Worm (Caenorhabditis elegans) whole organism, L4/young adult: ENCODE data around the gene F43G6.4.

Source experiments
- W03F9.2 ChIP-seq: fragments of 150-350 bp; optimal IDR thresholded peaks from 2 replicates; lab custom pipeline; 2014; ENCODE audit warnings: missing biosample characterization, missing genetic modification characterization
- dao-5 ChIP-seq: sonication (generic microtip); optimal IDR thresholded peaks from 2 replicates; lab custom pipeline; 2016; ENCODE audit warnings: missing genotype, missing genetic modification characterization, moderate library complexity, missing compliant biosample characterization
- him-1 ChIP-seq: sonication (generic microtip); optimal IDR thresholded peaks from 2 replicates; lab custom pipeline; 2016; ENCODE audit warnings: missing genotype, missing genetic modification reagents, missing genetic modification characterization, missing compliant biosample characterization

Gene F43G6.4

DNA sequence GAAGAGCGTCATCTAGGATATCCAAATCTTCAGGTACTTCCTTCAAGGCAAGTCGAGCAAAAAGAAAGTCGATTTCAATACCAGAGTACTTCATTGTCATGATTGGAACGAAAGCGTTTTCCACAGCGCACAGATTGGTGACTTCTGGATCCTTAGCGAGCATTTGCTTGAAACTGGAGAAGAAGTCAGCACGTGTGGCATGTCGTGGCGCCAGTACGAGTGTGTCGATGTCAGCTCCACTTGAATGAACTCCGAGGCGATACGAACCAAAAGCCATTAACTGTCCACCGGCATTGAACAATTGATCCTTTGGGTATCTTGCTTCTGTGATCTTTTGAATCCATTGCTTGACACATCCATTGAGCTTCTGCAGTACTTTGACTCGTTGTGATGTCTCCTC is 25.5 kb downstream of the F43G6.4 start:
- TF ChIP-seq him-1 (tag; lab: Kevin White, UChicago) (no peak), W03F9.2 (tag; lab: Kevin White, UChicago) (no peak), dao-5 (tag; lab: Kevin White, UChicago) (no peak)

DNA sequence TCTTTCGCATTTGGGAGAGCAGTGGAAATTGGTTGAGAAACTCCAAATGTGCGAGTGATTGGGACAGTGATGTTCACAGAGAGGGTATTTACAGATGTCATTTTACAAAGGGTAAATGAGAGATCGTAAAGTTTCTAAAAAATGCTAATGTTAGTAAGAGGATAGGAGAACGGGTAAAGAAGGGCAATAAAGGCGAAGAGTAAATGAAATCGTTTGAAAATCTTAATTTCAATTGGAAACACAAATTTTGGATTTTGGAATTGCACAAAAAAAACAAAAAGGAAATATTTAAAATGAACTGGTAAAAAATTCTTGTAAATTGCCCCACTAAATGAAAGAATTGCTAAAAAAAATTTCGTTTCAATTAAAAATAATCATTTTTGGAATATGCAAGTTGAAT is 25.9 kb downstream of the F43G6.4 start, which contains the start of gene pap-3:
TSS of gene pap-3 (minus strand) at position 101 of the 400 bp plus-strand sequence.
- no peak for TF ChIP-seq dao-5 (tag; lab: Kevin White, UChicago)
- TF ChIP-seq W03F9.2 (tag; lab: Kevin White, UChicago), result no peak
- no peak for TF ChIP-seq him-1 (tag; lab: Kevin White, UChicago)

DNA sequence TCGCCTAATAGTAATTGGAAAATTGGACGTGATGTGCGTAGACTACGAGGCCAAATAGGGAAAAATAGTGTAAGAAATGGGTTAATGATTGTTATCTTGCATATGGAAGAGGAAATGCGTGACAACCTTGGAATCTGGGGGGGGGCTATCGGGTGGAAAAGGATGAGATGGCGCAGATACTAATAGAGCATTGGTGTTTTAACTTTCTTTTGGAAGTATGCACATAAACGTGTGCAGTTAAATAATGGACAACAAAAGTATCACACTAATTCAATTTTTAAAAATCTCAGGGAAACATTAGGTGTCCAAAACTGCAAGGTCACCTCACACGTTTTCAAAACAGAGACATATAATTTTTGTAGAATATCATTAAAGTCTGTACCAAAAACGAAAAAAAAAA is 29.3 kb downstream of the F43G6.4 start, which contains the start of gene Y6D1A.2:
TSS of gene Y6D1A.2 (minus strand) at position 101 of the 400 bp plus-strand sequence.
- TF ChIP-seq dao-5 (tag; lab: Kevin White, UChicago), result no peak
- no peak for TF ChIP-seq W03F9.2 (tag; lab: Kevin White, UChicago)
- no peak for TF ChIP-seq him-1 (tag; lab: Kevin White, UChicago)

DNA sequence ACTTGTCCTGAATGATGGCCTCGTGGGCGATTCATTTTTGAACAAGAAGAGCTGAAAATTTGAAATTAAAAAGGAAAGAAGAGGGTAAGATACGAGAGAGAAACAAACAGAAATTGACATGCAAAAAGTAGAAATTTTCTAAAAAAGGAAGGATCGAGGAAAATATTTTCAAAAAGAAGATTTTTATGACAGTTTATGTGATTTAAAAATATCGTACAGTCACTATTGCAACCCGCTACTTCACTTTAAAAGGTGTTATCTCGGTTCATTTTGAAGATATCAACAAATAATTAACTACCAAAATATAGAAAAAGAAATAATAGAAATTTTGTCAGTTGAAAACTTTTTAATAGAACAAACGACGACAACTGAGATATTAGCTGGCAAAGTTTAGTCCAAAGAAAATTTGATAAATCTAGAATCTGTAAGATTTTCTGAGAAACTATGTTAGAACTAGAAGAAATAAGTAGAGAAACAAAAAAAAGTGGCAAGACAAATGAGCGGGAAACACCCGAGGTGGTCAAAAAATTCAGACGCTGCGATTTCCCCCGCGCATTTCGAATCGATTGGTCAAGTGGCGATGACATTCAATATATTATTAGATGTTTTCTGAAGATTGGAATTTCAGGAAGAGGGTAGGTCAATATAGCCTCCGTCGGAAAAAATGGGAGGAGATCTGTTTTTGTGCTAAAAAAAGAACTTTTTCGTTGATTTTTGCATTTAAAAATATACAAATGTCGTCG is 33.2 kb downstream of the F43G6.4 start, which contains the start of gene Y6D1A.1:
TSS of gene Y6D1A.1 (minus strand) at position 51 of the 743 bp plus-strand sequence.
- TF ChIP-seq W03F9.2 (tag; lab: Kevin White, UChicago) (no peak), dao-5 (tag; lab: Kevin White, UChicago) (no peak), him-1 (tag; lab: Kevin White, UChicago) (no peak)

DNA sequence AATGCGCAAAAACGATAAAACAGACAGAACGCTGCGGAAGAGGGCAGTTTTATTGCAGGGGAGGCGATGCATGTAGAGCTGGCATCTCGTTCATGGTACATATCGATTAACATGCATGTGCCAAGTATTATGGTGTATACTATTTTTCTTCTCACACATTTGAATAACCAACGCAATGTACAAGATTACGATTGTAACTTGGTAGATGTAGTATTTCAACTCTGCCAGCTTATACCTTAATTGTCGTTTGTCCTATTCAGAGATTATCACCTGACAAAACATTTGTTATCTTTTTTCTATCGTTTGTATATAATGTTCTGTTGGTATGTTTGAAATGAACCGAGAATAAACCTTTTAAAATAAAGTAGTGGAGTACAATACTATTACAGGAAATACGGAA is 39.4 kb downstream of the F43G6.4 start, which contains the start of gene pes-5:
TSS of gene pes-5 (minus strand) at position 101 of the 400 bp plus-strand sequence.
- no peak for TF ChIP-seq dao-5 (tag; lab: Kevin White, UChicago)
- TF ChIP-seq him-1 (tag; lab: Kevin White, UChicago), result no peak
- no peak for TF ChIP-seq W03F9.2 (tag; lab: Kevin White, UChicago)

DNA sequence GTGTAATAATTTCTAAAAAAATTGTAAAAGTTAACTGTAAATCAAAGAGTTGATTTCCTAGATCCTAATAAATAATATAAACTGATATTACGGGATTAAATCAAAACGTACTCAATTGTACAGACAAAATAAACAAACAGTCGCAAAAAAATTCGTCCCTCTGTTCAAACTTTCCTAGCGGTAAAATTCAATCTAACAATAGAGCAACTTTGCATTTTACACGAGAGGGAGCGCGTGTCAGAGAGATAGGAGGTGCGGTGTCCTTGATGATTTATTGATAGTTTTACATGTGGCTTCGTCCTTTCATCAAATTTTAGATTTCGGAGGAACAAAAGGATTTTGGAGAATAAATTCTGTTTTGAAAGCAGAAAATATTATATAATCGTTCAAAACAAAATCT is 40.0 kb downstream of the F43G6.4 start:
- no peak for TF ChIP-seq him-1 (tag; lab: Kevin White, UChicago)
- no peak for TF ChIP-seq W03F9.2 (tag; lab: Kevin White, UChicago)
- no peak for TF ChIP-seq dao-5 (tag; lab: Kevin White, UChicago)

DNA sequence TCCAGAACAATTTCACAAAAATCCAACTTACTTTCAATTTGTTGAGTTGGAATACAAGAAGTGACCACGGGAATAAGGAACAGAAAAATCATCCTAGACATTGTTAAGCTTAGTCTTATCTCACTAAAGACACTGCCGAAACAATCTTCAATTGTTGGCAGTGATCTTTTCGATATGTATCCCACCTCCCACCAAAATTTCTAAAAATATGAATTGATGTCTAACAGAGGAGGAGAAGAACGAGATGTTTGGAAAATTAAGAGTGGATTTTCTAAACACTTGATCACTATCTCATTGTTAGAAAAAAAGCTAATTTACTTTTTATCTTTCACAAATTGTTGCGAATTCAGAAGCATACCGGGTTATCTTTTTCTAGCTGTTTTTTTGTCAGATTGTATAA is 41.9 kb downstream of the F43G6.4 start, which contains the start of gene clec-144:
TSS of gene clec-144 (minus strand) at position 101 of the 400 bp plus-strand sequence.
- TF ChIP-seq W03F9.2 (tag; lab: Kevin White, UChicago) (no peak), him-1 (tag; lab: Kevin White, UChicago) (no peak), dao-5 (tag; lab: Kevin White, UChicago) (no peak)

DNA sequence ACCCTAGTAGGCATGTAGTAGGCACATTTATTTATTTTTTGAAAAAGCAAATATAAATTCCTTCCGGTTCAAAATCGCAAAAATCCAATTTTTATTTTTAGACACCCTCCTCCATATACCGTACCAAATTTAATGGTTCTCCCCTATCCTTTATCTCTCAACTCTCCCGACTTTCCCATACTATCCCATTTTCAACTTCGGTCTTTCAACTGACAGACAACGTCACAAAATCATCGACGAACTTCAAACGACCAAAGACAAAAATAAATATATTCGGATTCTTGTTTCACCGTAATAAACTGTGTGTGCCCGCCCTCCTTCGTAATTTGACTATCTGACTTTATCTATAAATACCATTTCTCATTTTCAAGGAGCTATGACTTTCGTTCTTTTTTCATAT is 44.6 kb downstream of the F43G6.4 start, which contains the start of gene T27D12.6:
TSS of gene T27D12.6 (plus strand) at position 301 of the 400 bp plus-strand sequence.
- TF ChIP-seq W03F9.2 (tag; lab: Kevin White, UChicago) (no peak), him-1 (tag; lab: Kevin White, UChicago) (no peak), dao-5 (tag; lab: Kevin White, UChicago) (no peak)

DNA sequence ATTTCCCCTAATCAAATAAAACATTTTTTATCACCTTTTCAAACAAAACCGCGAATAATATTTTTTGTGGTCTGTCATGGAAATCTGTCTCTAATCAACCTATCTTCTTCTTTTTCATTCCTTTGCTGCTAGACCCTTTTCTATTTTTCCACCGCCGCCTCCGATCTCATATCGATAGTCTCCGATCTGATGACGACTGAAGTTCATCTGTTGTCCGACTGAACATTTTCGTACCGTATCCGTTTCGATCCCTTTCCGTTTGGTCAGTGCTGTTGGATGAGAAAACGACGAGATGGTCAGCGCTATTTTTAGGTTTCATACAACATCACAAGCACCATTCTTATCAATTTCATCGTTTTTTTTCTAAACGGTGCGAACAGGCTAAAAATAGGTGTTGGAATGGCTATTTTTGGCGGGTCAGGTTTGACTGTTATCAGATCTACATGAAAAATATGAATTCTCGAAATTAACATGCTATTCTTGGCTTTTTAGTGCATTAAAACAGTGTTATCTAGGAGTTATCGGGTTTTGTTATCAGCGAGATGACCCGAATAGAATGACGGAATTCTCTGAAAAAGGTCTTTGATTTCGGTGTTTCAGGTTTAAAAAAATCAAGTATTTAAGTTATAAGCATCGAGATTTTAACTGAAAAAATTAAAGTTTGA is 46.1 kb downstream of the F43G6.4 start:
- TF ChIP-seq W03F9.2 (tag; lab: Kevin White, UChicago), result no peak
- no peak for TF ChIP-seq him-1 (tag; lab: Kevin White, UChicago)
- no peak for TF ChIP-seq dao-5 (tag; lab: Kevin White, UChicago)

DNA sequence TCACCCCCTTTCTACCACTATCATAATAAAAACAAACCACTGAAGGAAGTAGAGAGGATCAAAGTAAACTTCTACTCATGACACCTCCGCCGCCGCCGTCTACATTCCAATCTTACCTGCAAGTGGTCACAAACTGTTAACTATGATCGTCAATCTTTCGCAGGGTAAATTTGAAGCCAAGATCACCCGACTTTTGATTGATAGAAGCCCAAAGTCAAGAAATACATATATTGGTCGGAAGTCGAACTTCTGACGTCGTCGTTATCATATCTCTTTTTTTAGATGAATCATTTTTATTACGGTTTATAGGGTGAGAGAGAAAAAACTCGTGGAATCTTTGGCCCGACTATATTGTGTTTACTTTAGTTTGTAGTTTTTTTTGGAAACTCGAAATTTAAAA is 47.8 kb downstream of the F43G6.4 start:
- TF ChIP-seq W03F9.2 (tag; lab: Kevin White, UChicago) (no peak), him-1 (tag; lab: Kevin White, UChicago) (no peak), dao-5 (tag; lab: Kevin White, UChicago) (no peak)

DNA sequence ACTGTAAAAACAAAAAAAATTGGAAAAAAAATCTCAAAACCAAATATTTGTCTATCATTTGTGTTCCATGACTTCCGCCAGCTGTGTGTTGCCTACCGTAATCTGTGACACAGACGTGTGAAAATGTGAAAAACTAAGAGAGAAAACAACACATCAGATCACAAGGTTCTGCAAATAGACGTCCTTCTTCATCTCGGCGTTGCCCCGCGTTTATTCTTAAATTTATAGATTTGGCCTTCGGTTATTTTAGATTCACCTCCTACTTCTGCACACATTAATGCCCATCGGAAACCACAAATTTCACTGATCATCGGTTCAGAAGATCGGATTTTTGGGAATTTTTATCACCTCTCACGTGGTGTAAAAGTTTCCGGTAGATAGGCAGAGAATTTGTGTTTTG is 48.6 kb downstream of the F43G6.4 start:
- TF ChIP-seq him-1 (tag; lab: Kevin White, UChicago) (no peak), W03F9.2 (tag; lab: Kevin White, UChicago) (no peak), dao-5 (tag; lab: Kevin White, UChicago) (no peak)

DNA sequence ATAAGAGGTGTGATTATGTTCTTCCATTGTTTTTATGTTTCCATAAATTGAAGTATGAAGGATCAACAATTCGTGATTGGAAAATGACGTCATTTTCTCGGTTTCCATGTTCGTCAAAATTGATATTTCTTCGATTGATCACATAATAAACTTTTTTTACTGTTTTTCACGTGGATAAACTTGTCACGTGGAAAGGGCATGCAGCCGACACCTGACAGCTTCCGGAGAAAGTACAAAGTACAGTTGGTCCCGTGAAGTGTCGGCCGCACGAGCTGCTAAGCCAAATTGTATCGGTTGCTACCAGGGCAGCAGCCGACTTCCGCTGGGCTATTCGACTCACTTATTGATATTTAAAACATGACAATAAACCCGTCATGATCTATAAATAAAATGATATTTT is 51.1 kb downstream of the F43G6.4 start:
- TF ChIP-seq him-1 (tag; lab: Kevin White, UChicago) (no peak), dao-5 (tag; lab: Kevin White, UChicago) (no peak), W03F9.2 (tag; lab: Kevin White, UChicago) (no peak)

DNA sequence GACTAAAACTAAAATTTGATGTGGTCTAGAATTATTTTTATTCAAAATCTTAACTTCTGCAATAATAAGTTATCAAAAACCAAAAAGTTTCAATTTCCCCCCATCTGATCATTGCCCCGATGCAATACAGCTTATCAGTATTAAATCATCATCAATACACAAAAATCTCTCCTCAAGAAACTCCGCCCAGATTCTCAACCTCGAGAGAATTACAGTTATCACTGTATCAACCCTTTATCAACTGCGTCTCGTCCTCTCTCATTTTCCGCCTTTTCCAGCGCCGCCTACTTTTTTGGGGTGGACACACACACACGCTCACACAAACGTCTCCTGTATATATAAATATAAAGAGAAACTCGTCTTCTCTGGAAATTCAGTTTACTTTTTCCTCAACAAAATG is 51.8 kb downstream of the F43G6.4 start, which contains the start of gene T27D12.1:
TSS of gene T27D12.1 (plus strand) at position 301 of the 400 bp plus-strand sequence.
- TF ChIP-seq dao-5 (tag; lab: Kevin White, UChicago) (no peak), him-1 (tag; lab: Kevin White, UChicago) (no peak), W03F9.2 (tag; lab: Kevin White, UChicago) (no peak)
